Worm (Caenorhabditis elegans) whole organism, L4 larva: Measurements from ENCODE around the gene C30G12.6.

Source experiments
- F26F4.8 ChIP-seq: fragments of 200-800 bp; sonication (Bioruptor generic); conservative IDR thresholded peaks from 2 replicates; pipeline ENCODE4 v1.3.6; 2022; ENCODE audit warnings: missing genetic modification characterization, missing compliant biosample characterization
- ama-1 ChIP-seq: fragments of 150-350 bp; optimal IDR thresholded peaks from 2 replicates; lab custom pipeline; 2014; ENCODE audit warnings: inconsistent platforms, mixed read lengths
- dve-1 ChIP-seq: sonication (generic microtip); optimal IDR thresholded peaks from 2 replicates; lab custom pipeline; 2017; ENCODE audit warnings: antibody characterized with exemption, mild to moderate bottlenecking, missing genetic modification characterization, missing compliant biosample characterization; ENCODE audit not compliant: insufficient read depth
- set-16 ChIP-seq: fragments of 200-800 bp; sonication (Bioruptor generic); IDR thresholded peaks from 2 replicates; pipeline ENCODE4 v1.3.6; 2022; ENCODE audit warnings: missing genetic modification reagents, missing genetic modification characterization, missing compliant biosample characterization
- unc-130 ChIP-seq: sonication (generic microtip); optimal IDR thresholded peaks from 2 replicates; lab custom pipeline; 2016; ENCODE audit warnings: missing genetic modification reagents, missing genetic modification characterization, missing compliant biosample characterization
- zip-11 ChIP-seq: fragments of 200-800 bp; sonication (Bioruptor generic); IDR thresholded peaks from 2 replicates; pipeline ENCODE4 v1.3.6; 2022; ENCODE audit warnings: missing genetic modification characterization, missing compliant biosample characterization

ce11 chrII:7301670-7302151 lies 5.9 kb upstream of the C30G12.6 start, which contains the start of gene cul-4:
- TF ChIP-seq F26F4.8 (GFP tag; lab: Robert Waterston, UW) (no peak), ama-1 (lab: Kevin White, UChicago) (no peak), unc-130 (GFP tag; lab: Kevin White, UChicago) (peak; percentile 71), zip-11 (GFP tag; lab: Robert Waterston, UW) (no peak), dve-1 (no peak), set-16 (GFP tag; lab: Robert Waterston, UW) (no peak)
